Worm (Caenorhabditis elegans): ENCODE data around the gene E02C12.10.

- TF ChIP-seq sdc-2 (tag; optimal IDR thresholded peaks at IDR 0.05), result no peak
- TF ChIP-seq ama-1 (optimal IDR thresholded peaks at IDR 0.05), result no peak
- no peak for TF ChIP-seq K09A11.1 (tag; optimal IDR thresholded peaks at IDR 0.05; ENCODE audit: insufficient read depth)
- no peak for TF ChIP-seq ceh-19 (GFP tag; optimal IDR thresholded peaks at IDR 0.05)
Observed at ce11 chrV:9375378-9375777, 2.8 kb downstream of the E02C12.10 start, which contains the start of gene E02C12.9.
